Worm (Caenorhabditis elegans) whole organism, L3 larva: ENCODE results near the gene F22E5.8.
A peak's percentile ranks its signal among the peaks of the same experiment; 100 is the strongest.
"Not testable (repeated sequence)": the region's sequence is repeated elsewhere in the genome, so short reads cannot be mapped to it uniquely, and the experiment has no call there.

Experiments
- R02D3.7 ChIP-seq: fragments of 150-350 bp; optimal IDR thresholded peaks from 2 replicates; lab custom pipeline; 2014; ENCODE audit warnings: missing biosample characterization, missing genetic modification characterization
- ZK546.5 ChIP-seq: sonication (generic microtip); optimal IDR thresholded peaks from 2 replicates; lab custom pipeline; 2017; ENCODE audit warnings: missing biosample characterization, missing genetic modification characterization
- aly-2 ChIP-seq: fragments of 150-350 bp; optimal IDR thresholded peaks from 2 replicates; lab custom pipeline; 2014; ENCODE audit warnings: missing biosample characterization, missing genetic modification characterization
- ceh-28 ChIP-seq: fragments of 150-350 bp; optimal IDR thresholded peaks from 2 replicates; lab custom pipeline; 2014; ENCODE audit warnings: missing biosample characterization, missing genetic modification reagents, missing genetic modification characterization
- ceh-82 ChIP-seq: fragments of 150-350 bp; optimal IDR thresholded peaks from 2 replicates; lab custom pipeline; 2014; ENCODE audit warnings: missing biosample characterization, missing genetic modification characterization
- ceh-9 ChIP-seq: sonication (generic microtip); optimal IDR thresholded peaks from 2 replicates; lab custom pipeline; 2018; ENCODE audit warnings: missing biosample characterization, missing genetic modification characterization
- egl-27 ChIP-seq: sonication (generic microtip); optimal IDR thresholded peaks from 4 replicates; lab custom pipeline; 2017; ENCODE audit warnings: missing biosample characterization, missing genetic modification reagents, missing genetic modification characterization
- egl-5 ChIP-seq: fragments of 150-350 bp; optimal IDR thresholded peaks from 2 replicates; lab custom pipeline; 2017; ENCODE audit warnings: missing biosample characterization, missing genetic modification reagents, missing genetic modification characterization, inconsistent platforms
- elt-2 ChIP-seq: sonication (generic microtip); optimal IDR thresholded peaks from 2 replicates; lab custom pipeline; 2016; ENCODE audit warnings: missing genetic modification reagents, mild to moderate bottlenecking, missing genetic modification characterization, missing compliant biosample characterization
- fkh-10 ChIP-seq: sonication (generic microtip); optimal IDR thresholded peaks from 2 replicates; lab custom pipeline; 2017; ENCODE audit warnings: missing biosample characterization, missing genetic modification reagents, missing genetic modification characterization
- fkh-2 ChIP-seq: fragments of 150-350 bp; optimal IDR thresholded peaks from 2 replicates; lab custom pipeline; 2014; ENCODE audit warnings: missing biosample characterization, missing genetic modification reagents, missing genetic modification characterization
- fos-1 ChIP-seq: fragments of 150-350 bp; optimal IDR thresholded peaks from 2 replicates; lab custom pipeline; 2014; ENCODE audit warnings: missing biosample characterization, missing genetic modification characterization
- hmg-11 ChIP-seq: sonication (generic microtip); optimal IDR thresholded peaks from 2 replicates; lab custom pipeline; 2016; ENCODE audit warnings: missing genetic modification characterization, missing compliant biosample characterization
- jun-1 ChIP-seq: fragments of 150-350 bp; optimal IDR thresholded peaks from 2 replicates; lab custom pipeline; 2014; ENCODE audit warnings: missing biosample characterization, missing genetic modification reagents, missing genetic modification characterization
- nhr-11 ChIP-seq: fragments of 150-350 bp; optimal IDR thresholded peaks from 2 replicates; lab custom pipeline; 2014; ENCODE audit warnings: missing biosample characterization, missing genetic modification characterization
- nhr-12 ChIP-seq: fragments of 150-350 bp; optimal IDR thresholded peaks from 2 replicates; lab custom pipeline; 2014; ENCODE audit warnings: missing biosample characterization, missing genetic modification characterization
- nhr-23 ChIP-seq: fragments of 150-350 bp; optimal IDR thresholded peaks from 2 replicates; lab custom pipeline; 2014; ENCODE audit warnings: missing biosample characterization, missing genetic modification reagents, missing genetic modification characterization
- nhr-237 ChIP-seq: fragments of 150-350 bp; optimal IDR thresholded peaks from 2 replicates; lab custom pipeline; 2014; ENCODE audit warnings: missing biosample characterization, missing genetic modification characterization
- nhr-76 ChIP-seq: fragments of 150-350 bp; sonication (generic microtip); optimal IDR thresholded peaks from 5 replicates; lab custom pipeline; 2014; ENCODE audit warnings: missing biosample characterization, missing genetic modification characterization
- pha-4 ChIP-seq: fragments of 150-350 bp; optimal IDR thresholded peaks from 2 replicates; lab custom pipeline; 2014; ENCODE audit warnings: missing biosample characterization, missing genetic modification reagents, missing genetic modification characterization
- pqm-1 ChIP-seq: fragments of 150-350 bp; optimal IDR thresholded peaks from 2 replicates; lab custom pipeline; 2017; ENCODE audit warnings: missing biosample characterization, missing genetic modification characterization, inconsistent platforms
- sea-2 ChIP-seq: fragments of 150-350 bp; sonication (generic microtip); optimal IDR thresholded peaks from 4 replicates; lab custom pipeline; 2014; ENCODE audit warnings: missing biosample characterization, missing genetic modification reagents, missing genetic modification characterization
- skn-1 ChIP-seq: fragments of 150-350 bp; optimal IDR thresholded peaks from 2 replicates; lab custom pipeline; 2014; ENCODE audit warnings: missing biosample characterization, missing genetic modification characterization
- unc-39 ChIP-seq: sonication (generic microtip); optimal IDR thresholded peaks from 4 replicates; lab custom pipeline; 2017; ENCODE audit warnings: missing biosample characterization, missing genetic modification characterization
- unc-62 ChIP-seq: fragments of 150-350 bp; sonication (generic microtip); optimal IDR thresholded peaks from 4 replicates; lab custom pipeline; 2014; ENCODE audit warnings: missing biosample characterization, missing genetic modification reagents, missing genetic modification characterization
- zag-1 ChIP-seq: fragments of 150-350 bp; optimal IDR thresholded peaks from 2 replicates; lab custom pipeline; 2014; ENCODE audit warnings: missing biosample characterization, missing genetic modification characterization

The F22E5.8 gene

DNA sequence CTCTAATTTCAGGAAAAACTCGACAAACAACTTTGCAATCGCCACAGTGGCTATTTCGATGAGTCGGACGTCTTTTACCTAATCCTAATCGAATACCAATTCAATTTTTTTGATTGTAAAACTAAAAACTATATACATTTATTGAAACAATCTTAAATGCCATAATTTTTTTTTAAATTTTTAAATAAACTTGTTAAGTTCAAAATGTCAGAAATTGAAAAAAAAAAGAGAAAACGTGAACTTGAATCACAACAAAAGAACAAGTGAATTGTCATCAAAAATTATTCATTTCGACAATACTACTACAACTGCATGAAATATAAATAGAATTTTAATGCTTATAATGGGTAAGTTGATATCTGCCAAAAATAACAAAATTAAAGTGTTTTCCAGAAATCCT is 27.6 kb upstream of the F22E5.8 start, which contains the start of gene D2062.13:
D2062.13 (plus strand) TSS at position 301 of the 400 bp plus-strand sequence.
- not testable (repeated sequence) for TF ChIP-seq zag-1 (tag; lab: Kevin White, UChicago); skn-1 (tag; lab: Kevin White, UChicago); pqm-1

ce11 chrII:2616634-2617033 is 23.2 kb upstream of the F22E5.8 start, which contains the start of gene msrp-5:
Gene msrp-5 (plus strand): TSS chrII:2616934.
- not testable (repeated sequence) for TF ChIP-seq aly-2, elt-2, nhr-23 (tag; lab: Kevin White, UChicago)
- TF ChIP-seq, all 47 proteins: peak for 0; not testable (repeated sequence) for 47

- not testable (repeated sequence) for TF ChIP-seq zag-1 (tag; lab: Kevin White, UChicago); nhr-11; jun-1 (tag; lab: Kevin White, UChicago)
Observed at ce11 chrII:2619148-2619547, 20.7 kb upstream of the F22E5.8 start, which contains the start of gene msrp-6. Gene msrp-6 (plus strand): TSS chrII:2619448.

DNA sequence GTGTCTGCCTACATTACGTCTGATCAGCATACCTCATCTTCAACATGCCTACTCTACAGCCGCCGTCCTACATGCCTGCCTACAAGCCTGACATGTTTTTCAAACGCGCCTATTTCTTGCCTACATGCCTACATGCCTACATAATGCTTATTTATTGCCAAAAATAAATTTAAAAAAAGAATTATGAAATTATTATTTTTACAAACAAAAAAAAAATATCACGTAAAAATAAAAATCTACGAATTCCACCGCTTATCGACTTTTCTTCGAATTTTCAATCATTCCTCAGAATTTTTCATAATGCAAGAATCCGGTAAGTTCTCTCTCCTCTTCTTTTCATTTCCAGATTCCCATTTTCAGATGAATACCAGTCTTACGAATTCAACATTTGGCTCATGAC is 17.4 kb upstream of the F22E5.8 start, which contains the start of gene D2062.5:
D2062.5 (plus strand) TSS at position 301 of the 400 bp plus-strand sequence.
- no peak for TF ChIP-seq fos-1
- TF ChIP-seq hmg-11 (tag; lab: Kevin White, UChicago): no peak
- TF ChIP-seq, all 47 proteins: peak for 0

DNA sequence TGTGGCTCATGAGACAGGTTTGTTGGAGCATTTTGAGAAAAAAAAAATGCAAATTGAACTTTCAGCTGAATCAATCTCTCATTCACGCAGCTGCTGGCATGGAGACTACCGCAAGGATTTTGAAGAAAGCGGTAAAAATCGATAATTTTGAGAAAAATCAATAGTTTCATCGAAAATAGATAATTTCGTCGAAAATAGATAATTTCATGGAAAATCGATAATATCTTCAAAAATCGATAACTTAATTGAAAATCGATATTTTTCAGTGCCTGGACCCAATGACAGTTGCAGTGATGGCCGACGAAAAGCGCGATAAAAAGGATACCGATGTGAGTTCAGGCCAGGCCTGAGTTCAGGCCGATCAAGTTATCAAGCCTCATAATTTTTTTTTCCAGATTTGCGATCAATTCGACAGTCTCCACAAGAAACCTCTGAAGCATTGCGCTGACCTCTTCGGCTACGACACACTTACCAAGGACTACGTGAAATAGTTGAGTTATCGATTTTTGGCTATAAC is 16.8 kb upstream of the F22E5.8 start, which contains the start of gene D2062.4:
D2062.4 (plus strand) TSS at position 467 of the 517 bp plus-strand sequence.
- peak; percentile 54 for TF ChIP-seq ceh-28 (tag; lab: Kevin White, UChicago)

ce11 chrII:2624792-2625191 is 15.0 kb upstream of the F22E5.8 start, which contains the start of gene lgc-28:
Gene lgc-28 (plus strand): TSS chrII:2625092.
- TF ChIP-seq fkh-2 (tag; lab: Kevin White, UChicago) (no peak), nhr-23 (tag; lab: Kevin White, UChicago) (no peak), skn-1 (tag; lab: Kevin White, UChicago) (no peak), aly-2 (tag; lab: Kevin White, UChicago) (no peak)

DNA sequence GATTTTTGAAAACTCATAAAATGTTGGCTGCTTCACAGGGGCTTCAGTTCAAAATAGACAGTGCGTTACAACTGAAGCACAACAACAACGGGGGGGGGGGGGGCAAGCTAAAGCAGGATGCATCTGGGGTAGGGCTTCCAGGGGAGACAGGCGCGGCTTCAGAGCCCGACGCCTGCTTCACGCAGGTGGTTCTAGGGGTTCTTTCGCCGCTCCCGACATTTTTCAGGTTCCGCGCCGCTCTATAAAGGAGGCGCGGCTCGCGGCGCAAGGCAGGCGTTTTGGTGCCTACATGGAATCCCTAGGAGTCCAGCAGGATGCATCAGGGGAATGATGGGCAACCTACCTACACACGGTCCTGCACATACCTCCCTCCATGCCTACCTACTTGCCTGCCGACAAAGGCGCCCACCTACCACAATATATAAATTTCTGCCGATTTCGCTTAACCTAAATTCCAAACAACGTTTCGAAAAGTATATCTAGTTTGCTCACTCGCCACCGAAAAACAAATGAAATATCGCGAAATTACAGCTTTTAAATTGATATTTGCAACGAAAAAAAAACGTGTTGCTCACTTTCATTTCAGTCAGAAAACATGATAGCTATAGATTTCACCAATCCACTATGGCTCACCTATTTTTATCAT is 12.6 kb upstream of the F22E5.8 start, which contains the start of gene sri-71:
sri-71 (plus strand) TSS at position 596 of the 646 bp plus-strand sequence.
- TF ChIP-seq fkh-10 (GFP tag; lab: Kevin White, UChicago): no peak
- TF ChIP-seq hmg-11 (tag; lab: Kevin White, UChicago): no peak
- no peak for TF ChIP-seq nhr-12 (tag; lab: Kevin White, UChicago)
- no peak for TF ChIP-seq ceh-9 (tag; lab: Kevin White, UChicago)
- TF ChIP-seq egl-5 (tag; lab: Kevin White, UChicago): no peak
- no peak for TF ChIP-seq nhr-76 (tag; lab: Kevin White, UChicago)
- TF ChIP-seq R02D3.7: no peak
- TF ChIP-seq fkh-2 (tag; lab: Kevin White, UChicago): no peak
- no peak for TF ChIP-seq nhr-11
- no peak for TF ChIP-seq pha-4 (tag; lab: Kevin White, UChicago)
- TF ChIP-seq egl-27: no peak
- TF ChIP-seq ceh-82 (tag; lab: Kevin White, UChicago): no peak
- TF ChIP-seq, all 47 proteins: peak for 0

DNA sequence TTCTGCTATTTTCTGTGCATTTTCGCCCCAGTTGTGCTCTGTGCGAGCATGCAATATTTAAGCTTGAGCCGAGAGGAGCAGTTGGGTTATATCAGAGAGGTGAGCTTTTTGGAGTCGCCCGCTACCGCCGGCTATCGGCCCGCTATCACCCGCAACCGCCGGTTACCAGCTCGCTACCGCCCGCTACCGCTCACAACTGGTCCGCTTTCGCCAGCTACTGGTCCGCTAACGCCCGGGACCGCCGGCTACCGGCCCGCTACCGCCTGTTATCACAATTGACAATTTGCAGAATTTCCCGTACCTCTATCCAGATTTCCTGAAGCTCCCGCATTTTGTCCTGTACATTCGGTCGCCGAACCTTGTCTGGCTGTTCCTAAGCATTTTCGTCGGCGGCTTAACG is 11.4 kb upstream of the F22E5.8 start:
- no peak for TF ChIP-seq unc-62 (GFP tag; lab: Kevin White, UChicago)
- TF ChIP-seq, all 47 proteins: peak for 0

DNA sequence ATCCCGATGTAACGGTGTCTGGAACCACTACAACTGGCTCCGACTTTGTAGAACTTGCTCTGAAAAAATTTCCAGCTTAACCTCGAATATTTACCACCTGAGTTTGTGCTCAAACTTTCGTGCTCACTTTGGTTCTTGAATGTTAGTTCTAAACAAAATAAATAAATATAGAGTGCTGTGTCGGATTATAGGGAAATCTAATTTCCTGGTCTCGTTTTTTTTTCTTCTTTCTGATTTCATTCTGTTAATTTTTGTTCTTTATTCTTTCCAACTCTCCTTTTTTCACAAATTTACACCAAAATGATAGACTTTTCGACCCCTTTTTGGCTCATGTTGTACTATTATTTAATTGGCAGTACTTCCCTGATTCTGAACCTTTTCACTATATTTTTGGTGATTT is 10.6 kb upstream of the F22E5.8 start, which contains the start of gene sri-37:
sri-37 (plus strand) TSS at position 301 of the 400 bp plus-strand sequence.
- TF ChIP-seq fkh-2 (tag; lab: Kevin White, UChicago): no peak
- TF ChIP-seq unc-39 (tag; lab: Kevin White, UChicago): no peak
- TF ChIP-seq ZK546.5 (tag; lab: Kevin White, UChicago): no peak
- no peak for TF ChIP-seq fos-1
- no peak for TF ChIP-seq zag-1 (tag; lab: Kevin White, UChicago)
- no peak for TF ChIP-seq jun-1 (tag; lab: Kevin White, UChicago)
- no peak for TF ChIP-seq nhr-237
- no peak for TF ChIP-seq sea-2 (GFP tag; lab: Kevin White, UChicago)
- no peak for TF ChIP-seq unc-62 (GFP tag; lab: Kevin White, UChicago)
- TF ChIP-seq, all 47 proteins: peak for 0
